Worm (Caenorhabditis elegans) whole organism, midembryonic: ENCODE measurements around the gene H01M10.2.

Experiments
- cog-1 ChIP-seq: sonication (generic microtip); optimal IDR thresholded peaks from 2 replicates; lab custom pipeline; 2016; ENCODE audit warnings: missing genetic modification characterization, missing compliant biosample characterization
- flt-1 ChIP-seq: fragments of 200-800 bp; sonication (Bioruptor generic); IDR thresholded peaks from 2 replicates; pipeline ENCODE4 v1.3.6; 2022; ENCODE audit warnings: missing genetic modification characterization, missing compliant biosample characterization
- klf-2 ChIP-seq: fragments of 200-800 bp; sonication (Bioruptor generic); conservative IDR thresholded peaks from 2 replicates; pipeline ENCODE4 v1.3.6; 2022; ENCODE audit warnings: missing genetic modification reagents, missing genetic modification characterization, missing compliant biosample characterization
- tab-1 ChIP-seq: fragments of 200-800 bp; sonication (Bioruptor generic); IDR thresholded peaks from 2 replicates; pipeline ENCODE4 v1.3.6; 2022; ENCODE audit warnings: missing genetic modification characterization, missing compliant biosample characterization
- ztf-23 ChIP-seq: fragments of 200-800 bp; sonication (Bioruptor generic); IDR thresholded peaks from 2 replicates; pipeline ENCODE4 v1.3.6; 2022; ENCODE audit warnings: missing genetic modification reagents, missing genetic modification characterization, missing compliant biosample characterization

- TF ChIP-seq klf-2 (GFP tag; lab: Robert Waterston, UW) = no peak
- TF ChIP-seq cog-1 (tag; lab: Kevin White, UChicago) = no peak
- no peak for TF ChIP-seq flt-1 (GFP tag; lab: Robert Waterston, UW)
- TF ChIP-seq ztf-23 (GFP tag; lab: Robert Waterston, UW) = no peak
- TF ChIP-seq tab-1 = no peak
Measured at ce11 chrX:2543353-2543752, 42.2 kb downstream of the H01M10.2 start.
